Worm (Caenorhabditis elegans) whole organism, midembryonic: ENCODE results near the gene syg-1.

ENCODE experiments used
- T22C8.4 ChIP-seq: fragments of 200-800 bp; sonication (Bioruptor generic); IDR thresholded peaks from 2 replicates; pipeline ENCODE4 v1.3.6; 2022; ENCODE audit warnings: missing genetic modification characterization, missing compliant biosample characterization
- cog-1 ChIP-seq: sonication (generic microtip); optimal IDR thresholded peaks from 2 replicates; lab custom pipeline; 2016; ENCODE audit warnings: missing genetic modification characterization, missing compliant biosample characterization
- flt-1 ChIP-seq: fragments of 200-800 bp; sonication (Bioruptor generic); IDR thresholded peaks from 2 replicates; pipeline ENCODE4 v1.3.6; 2022; ENCODE audit warnings: missing genetic modification characterization, missing compliant biosample characterization
- klf-2 ChIP-seq: fragments of 200-800 bp; sonication (Bioruptor generic); conservative IDR thresholded peaks from 2 replicates; pipeline ENCODE4 v1.3.6; 2022; ENCODE audit warnings: missing genetic modification reagents, missing genetic modification characterization, missing compliant biosample characterization
- med-1 ChIP-seq: sonication (generic microtip); optimal IDR thresholded peaks from 2 replicates; lab custom pipeline; 2017; ENCODE audit warnings: missing genetic modification characterization, mild to moderate bottlenecking, missing compliant biosample characterization, antibody characterized with exemption, missing genetic modification reagents; ENCODE audit not compliant: insufficient read depth
- ref-1 ChIP-seq: fragments of 200-800 bp; sonication (Bioruptor generic); conservative IDR thresholded peaks from 2 replicates; pipeline ENCODE4 v1.3.6; 2022; ENCODE audit warnings: missing genetic modification reagents, missing genetic modification characterization, missing compliant biosample characterization
- tab-1 ChIP-seq: fragments of 200-800 bp; sonication (Bioruptor generic); IDR thresholded peaks from 2 replicates; pipeline ENCODE4 v1.3.6; 2022; ENCODE audit warnings: missing genetic modification characterization, missing compliant biosample characterization
- ztf-23 ChIP-seq: fragments of 200-800 bp; sonication (Bioruptor generic); IDR thresholded peaks from 2 replicates; pipeline ENCODE4 v1.3.6; 2022; ENCODE audit warnings: missing genetic modification reagents, missing genetic modification characterization, missing compliant biosample characterization
- ztf-29 ChIP-seq: fragments of 200-800 bp; sonication (Bioruptor generic); IDR thresholded peaks from 2 replicates; pipeline ENCODE4 v1.3.6; 2022; ENCODE audit warnings: missing genetic modification reagents, missing genetic modification characterization, missing compliant biosample characterization

syg-1 gene

ce11 chrX:2483078-2483477, 32.0 kb downstream of the syg-1 start, which contains the start of gene K02E10.4:
Gene K02E10.4 (plus strand): TSS chrX:2483263.
- TF ChIP-seq T22C8.4 (GFP tag; lab: Robert Waterston, UW) = no peak
- TF ChIP-seq tab-1 (GFP tag; lab: Robert Waterston, UW) = no peak
- no peak for TF ChIP-seq flt-1 (GFP tag; lab: Robert Waterston, UW)
- no peak for TF ChIP-seq ztf-23 (GFP tag; lab: Robert Waterston, UW)
- no peak for TF ChIP-seq ztf-29 (GFP tag; lab: Robert Waterston, UW)
- TF ChIP-seq klf-2 (GFP tag; lab: Robert Waterston, UW) = no peak
- TF ChIP-seq ref-1 = no peak
- TF ChIP-seq med-1 (GFP tag; lab: Kevin White, UChicago) = no peak
- TF ChIP-seq cog-1 (tag; lab: Kevin White, UChicago) = no peak

ce11 chrX:2482622-2483021, 32.5 kb downstream of the syg-1 start, which contains the start of gene K02E10.6:
Gene K02E10.6 (minus strand): TSS chrX:2482770.
- no peak for TF ChIP-seq klf-2 (GFP tag; lab: Robert Waterston, UW)
- no peak for TF ChIP-seq ztf-29 (GFP tag; lab: Robert Waterston, UW)
- no peak for TF ChIP-seq T22C8.4 (GFP tag; lab: Robert Waterston, UW)
- TF ChIP-seq med-1 (GFP tag; lab: Kevin White, UChicago) = no peak
- no peak for TF ChIP-seq cog-1 (tag; lab: Kevin White, UChicago)
- TF ChIP-seq ztf-23 (GFP tag; lab: Robert Waterston, UW) = no peak
- TF ChIP-seq tab-1 (GFP tag; lab: Robert Waterston, UW) = no peak

DNA sequence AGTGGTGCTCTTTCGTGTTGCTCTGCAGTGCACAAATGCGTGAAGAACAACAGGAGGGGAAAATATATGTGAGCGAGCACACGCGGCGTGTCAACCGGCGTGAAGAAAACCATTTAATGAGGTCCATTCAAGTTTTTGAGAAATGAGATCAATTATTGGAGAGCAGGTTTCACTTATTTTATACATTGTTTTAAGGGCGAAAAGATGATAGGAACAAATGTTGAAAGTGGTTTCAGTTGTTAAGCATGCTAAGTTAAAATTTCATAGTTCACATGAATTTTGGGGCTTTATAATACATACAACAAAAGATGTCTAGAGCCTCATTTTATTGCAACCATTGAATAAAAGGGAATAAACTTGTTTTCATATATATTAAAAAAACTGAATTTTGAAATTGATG, 36.3 kb downstream of the syg-1 start, which contains the start of gene K02E10.5:
K02E10.5 (minus strand) TSS at position 101 of the 400 bp plus-strand sequence.
- TF ChIP-seq T22C8.4 (GFP tag; lab: Robert Waterston, UW) (no peak), ref-1 (no peak), med-1 (GFP tag; lab: Kevin White, UChicago) (no peak), klf-2 (GFP tag; lab: Robert Waterston, UW) (no peak), ztf-23 (GFP tag; lab: Robert Waterston, UW) (no peak), tab-1 (GFP tag; lab: Robert Waterston, UW) (no peak), ztf-29 (GFP tag; lab: Robert Waterston, UW) (no peak), flt-1 (GFP tag; lab: Robert Waterston, UW) (no peak), cog-1 (tag; lab: Kevin White, UChicago) (no peak)

DNA sequence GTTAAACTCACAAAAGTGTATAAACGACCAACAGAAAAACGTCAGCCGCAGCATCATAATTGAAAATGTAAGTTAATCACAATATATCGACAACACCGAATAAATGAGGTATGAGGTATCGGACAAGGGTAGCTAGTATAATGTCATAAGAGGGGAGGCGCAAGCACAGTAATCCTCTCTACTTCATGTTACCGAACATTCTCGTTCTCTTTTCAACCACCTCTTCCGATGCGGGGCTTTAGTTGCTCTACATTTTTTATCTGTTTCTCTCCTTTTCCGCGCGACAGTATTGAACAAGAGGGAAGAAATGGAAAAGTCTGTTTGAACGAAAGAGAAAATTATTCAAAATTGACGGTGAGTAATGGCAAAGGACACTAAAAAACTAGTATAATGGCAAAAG, 39.3 kb downstream of the syg-1 start, which contains the start of gene R04B3.3:
R04B3.3 (minus strand) TSS at position 101 of the 400 bp plus-strand sequence.
- TF ChIP-seq klf-2 (GFP tag; lab: Robert Waterston, UW) = no peak
- no peak for TF ChIP-seq T22C8.4 (GFP tag; lab: Robert Waterston, UW)
- TF ChIP-seq flt-1 (GFP tag; lab: Robert Waterston, UW) = no peak
- no peak for TF ChIP-seq tab-1 (GFP tag; lab: Robert Waterston, UW)
- TF ChIP-seq cog-1 (tag; lab: Kevin White, UChicago) = no peak
- no peak for TF ChIP-seq ref-1
- TF ChIP-seq ztf-23 (GFP tag; lab: Robert Waterston, UW) = no peak
- TF ChIP-seq med-1 (GFP tag; lab: Kevin White, UChicago) = no peak
- no peak for TF ChIP-seq ztf-29 (GFP tag; lab: Robert Waterston, UW)

DNA sequence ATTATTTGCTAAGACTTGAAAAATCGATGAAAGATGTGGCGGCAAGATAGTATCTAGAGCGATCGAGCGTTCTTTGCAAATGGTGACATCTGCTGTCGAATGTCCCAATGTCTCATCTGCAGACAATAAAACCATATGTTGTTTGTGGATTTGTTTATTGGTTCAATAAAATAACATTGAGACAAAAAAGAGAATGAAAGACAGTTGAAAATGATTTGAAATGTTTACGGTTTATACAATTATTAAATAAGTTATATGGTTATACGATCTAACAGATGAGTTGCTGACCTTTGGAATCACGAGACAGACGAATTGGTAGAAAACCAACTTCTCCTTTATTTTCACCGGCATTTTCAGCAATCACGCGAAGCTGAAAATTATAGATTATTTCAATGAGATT, 41.5 kb downstream of the syg-1 start, which contains the start of gene R04B3.2:
R04B3.2 (minus strand) TSS at position 101 of the 400 bp plus-strand sequence.
- no peak for TF ChIP-seq ztf-29 (GFP tag; lab: Robert Waterston, UW)
- no peak for TF ChIP-seq ref-1
- TF ChIP-seq flt-1 (GFP tag; lab: Robert Waterston, UW) = no peak
- TF ChIP-seq klf-2 (GFP tag; lab: Robert Waterston, UW) = no peak
- no peak for TF ChIP-seq med-1 (GFP tag; lab: Kevin White, UChicago)
- TF ChIP-seq cog-1 (tag; lab: Kevin White, UChicago) = no peak

ce11 chrX:2471303-2471702, 43.8 kb downstream of the syg-1 start, which contains the start of gene R04B3.1:
Gene R04B3.1 (minus strand): TSS chrX:2471403.
- TF ChIP-seq klf-2 (GFP tag; lab: Robert Waterston, UW) (no peak), ztf-29 (GFP tag; lab: Robert Waterston, UW) (no peak), ref-1 (no peak), ztf-23 (GFP tag; lab: Robert Waterston, UW) (no peak), cog-1 (tag; lab: Kevin White, UChicago) (no peak), flt-1 (GFP tag; lab: Robert Waterston, UW) (no peak), med-1 (GFP tag; lab: Kevin White, UChicago) (no peak), tab-1 (GFP tag; lab: Robert Waterston, UW) (no peak), T22C8.4 (GFP tag; lab: Robert Waterston, UW) (no peak)

ce11 chrX:2464064-2464463, 51.1 kb downstream of the syg-1 start:
- TF ChIP-seq ztf-29 (GFP tag; lab: Robert Waterston, UW) (no peak), ztf-23 (GFP tag; lab: Robert Waterston, UW) (no peak), klf-2 (GFP tag; lab: Robert Waterston, UW) (no peak), ref-1 (no peak), med-1 (GFP tag; lab: Kevin White, UChicago) (no peak), flt-1 (GFP tag; lab: Robert Waterston, UW) (no peak), cog-1 (tag; lab: Kevin White, UChicago) (no peak), T22C8.4 (GFP tag; lab: Robert Waterston, UW) (no peak), tab-1 (GFP tag; lab: Robert Waterston, UW) (no peak)

DNA sequence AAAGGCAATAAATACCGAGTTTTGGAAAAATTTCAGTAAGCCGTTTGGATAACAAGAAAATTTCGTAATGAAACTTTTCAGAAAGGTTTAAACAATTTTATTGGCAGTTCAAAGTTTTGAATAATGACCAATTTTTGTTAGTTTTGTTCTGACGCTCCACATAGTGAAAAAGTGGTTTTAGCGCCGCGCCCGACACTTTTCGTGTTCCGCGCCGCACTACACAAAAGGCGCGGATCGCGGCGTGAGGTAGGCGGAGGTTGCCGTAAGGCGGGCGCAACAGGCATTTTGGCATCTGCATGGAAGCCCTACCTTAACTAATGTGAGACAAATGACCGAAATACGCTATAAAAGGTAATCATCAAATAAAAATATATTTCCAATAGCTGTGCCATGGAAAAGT, 53.4 kb downstream of the syg-1 start:
- no peak for TF ChIP-seq klf-2 (GFP tag; lab: Robert Waterston, UW)
- no peak for TF ChIP-seq cog-1 (tag; lab: Kevin White, UChicago)
- TF ChIP-seq tab-1 (GFP tag; lab: Robert Waterston, UW) = no peak

DNA sequence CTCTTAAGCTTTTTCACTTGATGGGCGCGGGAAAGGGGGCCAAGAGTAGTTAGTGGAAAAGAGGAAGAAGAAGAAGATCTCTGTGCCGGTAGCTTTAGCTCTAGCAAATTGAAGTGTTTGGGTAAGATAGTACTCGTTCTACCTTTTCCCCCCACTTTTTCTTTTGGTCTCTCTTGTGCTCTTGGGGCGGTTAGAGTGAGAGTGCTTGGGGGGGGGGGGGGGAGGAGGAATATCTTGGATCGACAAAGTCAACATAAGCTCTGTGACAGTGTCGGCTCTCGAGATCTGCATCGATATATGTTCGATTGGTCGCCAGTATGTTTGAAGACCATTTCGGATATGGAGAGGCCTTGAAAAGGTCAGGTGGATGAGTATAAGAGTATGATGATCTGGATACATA, 55.3 kb downstream of the syg-1 start, which contains the start of gene fox-1:
fox-1 (minus strand) TSS at position 101 of the 400 bp plus-strand sequence.
- TF ChIP-seq T22C8.4 (GFP tag; lab: Robert Waterston, UW) = no peak
- no peak for TF ChIP-seq med-1 (GFP tag; lab: Kevin White, UChicago)
- no peak for TF ChIP-seq ztf-23 (GFP tag; lab: Robert Waterston, UW)
- no peak for TF ChIP-seq klf-2 (GFP tag; lab: Robert Waterston, UW)
- no peak for TF ChIP-seq flt-1 (GFP tag; lab: Robert Waterston, UW)
